Worm (Caenorhabditis elegans) whole organism, L4 larva: ENCODE results near the gene C54D10.10.

Experiments
- F10B5.3 ChIP-seq: sonication (generic microtip); optimal IDR thresholded peaks from 2 replicates; lab custom pipeline; 2016; ENCODE audit warnings: mild to moderate bottlenecking, missing genetic modification characterization, missing compliant biosample characterization
- F44E2.7 ChIP-seq: fragments of 200-800 bp; sonication (Bioruptor generic); IDR thresholded peaks from 2 replicates; pipeline ENCODE4 v2.1.2; 2022; ENCODE audit warnings: missing genetic modification characterization, missing compliant biosample characterization
- T20F7.1 ChIP-seq: fragments of 200-800 bp; sonication (Bioruptor generic); optimal IDR thresholded peaks from 2 replicates; lab custom pipeline; 2018; ENCODE audit warnings: mild to moderate bottlenecking, missing genetic modification characterization, missing compliant biosample characterization
- Y105C5A.15 ChIP-seq: fragments of 200-800 bp; sonication (Bioruptor generic); IDR thresholded peaks from 2 replicates; pipeline ENCODE4 v1.3.6; 2022; ENCODE audit warnings: missing genetic modification characterization, missing compliant biosample characterization
- Y48G9A.11 ChIP-seq: fragments of 200-800 bp; sonication (Bioruptor generic); IDR thresholded peaks from 2 replicates; pipeline ENCODE4 v1.3.6; 2022; ENCODE audit warnings: missing genetic modification reagents, missing genetic modification characterization, missing compliant biosample characterization
- ama-1 ChIP-seq: fragments of 150-350 bp; optimal IDR thresholded peaks from 2 replicates; lab custom pipeline; 2014; ENCODE audit warnings: inconsistent platforms, mixed read lengths
- ceh-44 ChIP-seq: fragments of 200-800 bp; sonication (Bioruptor generic); IDR thresholded peaks from 2 replicates; pipeline ENCODE4 v1.3.6; 2022; ENCODE audit warnings: missing genetic modification reagents, missing genetic modification characterization, missing compliant biosample characterization
- ctbp-1 ChIP-seq: fragments of 200-800 bp; sonication (Bioruptor generic); IDR thresholded peaks from 2 replicates; pipeline ENCODE4 v1.3.6; 2022; ENCODE audit warnings: missing genetic modification reagents, missing genetic modification characterization, missing compliant biosample characterization
- dmd-9 ChIP-seq: fragments of 200-800 bp; sonication (Bioruptor generic); IDR thresholded peaks from 2 replicates; pipeline ENCODE4 v1.3.6; 2022; ENCODE audit warnings: missing genetic modification reagents, missing genetic modification characterization, missing compliant biosample characterization
- dve-1 ChIP-seq: sonication (generic microtip); optimal IDR thresholded peaks from 2 replicates; lab custom pipeline; 2017; ENCODE audit warnings: antibody characterized with exemption, mild to moderate bottlenecking, missing genetic modification characterization, missing compliant biosample characterization; ENCODE audit not compliant: insufficient read depth
- egl-27 ChIP-seq: sonication (generic microtip); optimal IDR thresholded peaks from 3 replicates; lab custom pipeline; 2017; ENCODE audit warnings: missing biosample characterization, missing genetic modification reagents, missing genetic modification characterization
- hlh-11 ChIP-seq: fragments of 200-800 bp; sonication (Bioruptor generic); optimal IDR thresholded peaks from 2 replicates; lab custom pipeline; 2018; ENCODE audit warnings: mild to moderate bottlenecking, missing genetic modification characterization, missing compliant biosample characterization
- hmg-1.1 ChIP-seq: fragments of 200-800 bp; sonication (Bioruptor generic); IDR thresholded peaks from 2 replicates; pipeline ENCODE4 v1.3.6; 2022; ENCODE audit warnings: missing genetic modification reagents, missing genetic modification characterization, missing compliant biosample characterization
- jun-1 ChIP-seq: fragments of 150-350 bp; optimal IDR thresholded peaks from 2 replicates; lab custom pipeline; 2014; ENCODE audit warnings: missing biosample characterization, missing genetic modification reagents, missing genetic modification characterization
- lim-7 ChIP-seq: fragments of 200-800 bp; sonication (Bioruptor generic); IDR thresholded peaks from 2 replicates; pipeline ENCODE4 v1.3.6; 2022; ENCODE audit warnings: missing genetic modification characterization, missing compliant biosample characterization
- lin-1 ChIP-seq: fragments of 200-800 bp; sonication (Bioruptor generic); IDR thresholded peaks from 2 replicates; pipeline ENCODE4 v1.3.6; 2022; ENCODE audit warnings: missing genetic modification reagents, missing genetic modification characterization, missing compliant biosample characterization
- lin-29 ChIP-seq: fragments of 200-800 bp; sonication (Bioruptor generic); IDR thresholded peaks from 2 replicates; pipeline ENCODE4 v1.3.6; 2022; ENCODE audit warnings: missing genetic modification reagents, missing genetic modification characterization, missing compliant biosample characterization
- lir-3 ChIP-seq: sonication (generic microtip); optimal IDR thresholded peaks from 2 replicates; lab custom pipeline; 2016; ENCODE audit warnings: mild to moderate bottlenecking, missing genetic modification characterization, missing compliant biosample characterization
- madf-5 ChIP-seq, 2 experiments: fragments of 200-800 bp; sonication (Bioruptor generic); IDR thresholded peaks; 2 replicates each; pipeline ENCODE4 v1.3.6; 2022; ENCODE audit warnings: missing compliant biosample characterization in 2 of 2, missing genetic modification characterization in 2 of 2
- nhr-10 ChIP-seq: fragments of 150-350 bp; optimal IDR thresholded peaks from 2 replicates; lab custom pipeline; 2014; ENCODE audit warnings: missing biosample characterization, missing genetic modification characterization
- nhr-11 ChIP-seq: fragments of 150-350 bp; optimal IDR thresholded peaks from 2 replicates; lab custom pipeline; 2014; ENCODE audit warnings: missing biosample characterization, missing genetic modification characterization
- nhr-48 ChIP-seq: sonication (generic microtip); optimal IDR thresholded peaks from 2 replicates; lab custom pipeline; 2016; ENCODE audit warnings: mild to moderate bottlenecking, missing genetic modification characterization, missing compliant biosample characterization
- nhr-77 ChIP-seq: fragments of 150-350 bp; optimal IDR thresholded peaks from 2 replicates; lab custom pipeline; 2014; ENCODE audit warnings: missing biosample characterization, missing genetic modification characterization
- pha-4 ChIP-seq, 2 experiments: fragments of 150-350 bp in 1 of 2; fragments of 200-800 bp in 1 of 2; sonication (Bioruptor generic) in 1 of 2; IDR thresholded peaks in 1 of 2; optimal IDR thresholded peaks in 1 of 2; 2 replicates each; pipeline versions ENCODE4 v1.3.6 to Lab custom; 2014 to 2022; ENCODE audit warnings: missing genetic modification characterization in 2 of 2, missing genetic modification reagents in 2 of 2, missing biosample characterization in 1 of 2, missing compliant biosample characterization in 1 of 2
- php-3 ChIP-seq: fragments of 200-800 bp; sonication (Bioruptor generic); IDR thresholded peaks from 2 replicates; pipeline ENCODE4 v1.3.6; 2022; ENCODE audit warnings: missing genetic modification reagents, missing genetic modification characterization, missing compliant biosample characterization
- set-16 ChIP-seq: fragments of 200-800 bp; sonication (Bioruptor generic); IDR thresholded peaks from 2 replicates; pipeline ENCODE4 v1.3.6; 2022; ENCODE audit warnings: missing genetic modification reagents, missing genetic modification characterization, missing compliant biosample characterization
- snpc-4 ChIP-seq: fragments of 150-350 bp; optimal IDR thresholded peaks from 2 replicates; lab custom pipeline; 2014; ENCODE audit warnings: missing biosample characterization, missing genetic modification characterization
- spr-1 ChIP-seq: sonication (generic microtip); optimal IDR thresholded peaks from 2 replicates; lab custom pipeline; 2016; ENCODE audit warnings: mild to moderate bottlenecking, missing genetic modification characterization, missing compliant biosample characterization
- unc-130 ChIP-seq: sonication (generic microtip); optimal IDR thresholded peaks from 2 replicates; lab custom pipeline; 2016; ENCODE audit warnings: missing genetic modification reagents, missing genetic modification characterization, missing compliant biosample characterization
- unc-62 ChIP-seq, 3 experiments: fragments of 150-350 bp in 1 of 3; sonication (generic microtip); optimal IDR thresholded peaks in 2 of 3; peaks in 1 of 3; 1 replicate in 1 of 3; 2 replicates in 2 of 3; lab custom pipeline; 2014 to 2017; ENCODE audit warnings: missing biosample characterization in 3 of 3, missing genetic modification characterization in 3 of 3, missing genetic modification reagents in 3 of 3, missing genotype in 1 of 3
- zfp-2 ChIP-seq: sonication (generic microtip); optimal IDR thresholded peaks from 2 replicates; lab custom pipeline; 2016; ENCODE audit warnings: mild to moderate bottlenecking, missing genetic modification characterization, missing compliant biosample characterization
- zip-11 ChIP-seq: fragments of 200-800 bp; sonication (Bioruptor generic); IDR thresholded peaks from 2 replicates; pipeline ENCODE4 v1.3.6; 2022; ENCODE audit warnings: missing genetic modification characterization, missing compliant biosample characterization
- ztf-11 ChIP-seq: fragments of 150-350 bp; optimal IDR thresholded peaks from 2 replicates; lab custom pipeline; 2014; ENCODE audit warnings: missing biosample characterization, missing genetic modification characterization

Gene C54D10.10

ce11 chrV:12408525-12408924 lies 41.3 kb downstream of the C54D10.10 start, which contains the start of gene cdr-4:
Gene cdr-4, minus strand, starts transcription at chrV:12408625.
- TF ChIP-seq F44E2.7: no peak
- TF ChIP-seq ztf-11 (tag; lab: Kevin White, UChicago): no peak
- TF ChIP-seq lin-29 (GFP tag; lab: Robert Waterston, UW): no peak
- TF ChIP-seq nhr-11 (tag; lab: Kevin White, UChicago): no peak
- TF ChIP-seq madf-5 (GFP tag; IDR thresholded peaks at IDR 0.05; lab: Robert Waterston, UW): no peak
- TF ChIP-seq Y105C5A.15 (GFP tag; lab: Robert Waterston, UW): no peak
- no peak for TF ChIP-seq ceh-44
- TF ChIP-seq zip-11 (GFP tag; lab: Robert Waterston, UW): no peak
- TF ChIP-seq dve-1 (tag; lab: Kevin White, UChicago): no peak

- no peak for TF ChIP-seq F10B5.3
- TF ChIP-seq set-16 (GFP tag; lab: Robert Waterston, UW): peak; percentile 78; the same call in 1 of the 2 replicates
- TF ChIP-seq T20F7.1 (GFP tag; lab: Kevin White, UChicago): no peak
- no peak for TF ChIP-seq zfp-2 (tag; lab: Kevin White, UChicago)
- no peak for TF ChIP-seq ctbp-1 (GFP tag; lab: Robert Waterston, UW)
- TF ChIP-seq php-3 (GFP tag; lab: Robert Waterston, UW): no peak; the same call in 1 of the 2 replicates
- TF ChIP-seq Y105C5A.15 (GFP tag; lab: Robert Waterston, UW): 0 out of 2 replicates have a peak, but pooled peaks have one; percentile 36
- TF ChIP-seq unc-62 (GFP tag; optimal IDR thresholded peaks at IDR 0.05 in 1 of 2; lab: Kevin White, UChicago): peak in 1 of 2 experiments; percentile 82
- TF ChIP-seq unc-62 (tag; optimal IDR thresholded peaks at IDR 0.05; lab: Kevin White, UChicago): no peak
- TF ChIP-seq, all 104 proteins: peak for 3
Observed at ce11 chrV:12406514-12406913, 43.3 kb downstream of the C54D10.10 start.

- TF ChIP-seq lim-7 (GFP tag; lab: Robert Waterston, UW) (no peak), lin-1 (GFP tag; lab: Robert Waterston, UW) (no peak), spr-1 (tag; lab: Kevin White, UChicago) (no peak), madf-5 (GFP tag; IDR thresholded peaks at IDR 0.05; lab: Robert Waterston, UW) (no peak), nhr-48 (tag; lab: Kevin White, UChicago) (no peak), nhr-10 (tag; lab: Kevin White, UChicago) (no peak), pha-4 (GFP tag; IDR thresholded peaks at IDR 0.05; lab: Robert Waterston, UW) (no peak), pha-4 (tag; optimal IDR thresholded peaks at IDR 0.05; lab: Kevin White, UChicago) (no peak), Y48G9A.11 (GFP tag; lab: Robert Waterston, UW) (no peak), ama-1 (lab: Kevin White, UChicago) (no peak), snpc-4 (no peak), dmd-9 (no peak), lir-3 (tag; lab: Kevin White, UChicago) (no peak), egl-27 (tag; lab: Kevin White, UChicago) (no peak), unc-130 (GFP tag; lab: Kevin White, UChicago) (no peak), hmg-1.1 (no peak)
Observed at ce11 chrV:12405929-12406328, 43.9 kb downstream of the C54D10.10 start, which contains the start of gene K01D12.10. Gene K01D12.10, plus strand, starts transcription at chrV:12406229.

- TF ChIP-seq jun-1 (tag; lab: Kevin White, UChicago) (no peak), nhr-77 (tag; lab: Kevin White, UChicago) (no peak), nhr-48 (tag; lab: Kevin White, UChicago) (peak; percentile 2), hlh-11 (tag; lab: Kevin White, UChicago) (no peak)
Observed at ce11 chrV:12404544-12404943, 45.3 kb downstream of the C54D10.10 start, which contains the start of gene K01D12.9. Gene K01D12.9, minus strand, starts transcription at chrV:12404644.
